Worm (Caenorhabditis elegans): ENCODE data around the gene rpl-26.

The rpl-26 gene

ce11 chrII:8606549-8606948 lies 4.0 kb downstream of the rpl-26 start, which contains the start of gene F28C6.8:
Gene F28C6.8 (plus strand): TSS chrII:8606849.
- TF ChIP-seq snpc-1.1 (tag; optimal IDR thresholded peaks at IDR 0.05; ENCODE audit: insufficient read depth): no peak
- no peak for TF ChIP-seq lin-54 (GFP tag; optimal IDR thresholded peaks at IDR 0.05)
- no peak for TF ChIP-seq let-526 (GFP tag; IDR thresholded peaks at IDR 0.05)
- peak; percentile 16 for TF ChIP-seq F49E8.2 (tag; optimal IDR thresholded peaks at IDR 0.05; ENCODE audit: insufficient read depth)

ce11 chrII:8607662-8608061 lies 5.1 kb downstream of the rpl-26 start, which contains the start of gene F28C6.10:
Gene F28C6.10 (plus strand): TSS chrII:8607962.
- TF ChIP-seq ccch-3 (GFP tag; optimal IDR thresholded peaks at IDR 0.05) (no peak), athp-1 (tag; optimal IDR thresholded peaks at IDR 0.05) (no peak), him-1 (tag; optimal IDR thresholded peaks at IDR 0.05) (peak; percentile 28)

ce11 chrII:8610085-8610484 lies 7.5 kb downstream of the rpl-26 start, which contains the start of gene F28C6.9:
Gene F28C6.9 (minus strand): TSS chrII:8610185.
- no peak for TF ChIP-seq unc-130 (GFP tag; optimal IDR thresholded peaks at IDR 0.05)
- no peak for TF ChIP-seq C06A6.2 (GFP tag; conservative IDR thresholded peaks at IDR 0.05)
- no peak for TF ChIP-seq hlh-26 (GFP tag; conservative IDR thresholded peaks at IDR 0.05)
- no peak for TF ChIP-seq F55B11.4 (tag; optimal IDR thresholded peaks at IDR 0.05; ENCODE audit: borderline replicate concordance, insufficient read depth)
- TF ChIP-seq ztf-3 (GFP tag; optimal IDR thresholded peaks at IDR 0.05): no peak
- no peak for TF ChIP-seq pbrm-1 (GFP tag; IDR thresholded peaks at IDR 0.05)
- TF ChIP-seq zfh-2 (GFP tag; conservative IDR thresholded peaks at IDR 0.05): no peak
- no peak for TF ChIP-seq hlh-12 (tag; optimal IDR thresholded peaks at IDR 0.05)
- TF ChIP-seq repo-1 (tag; optimal IDR thresholded peaks at IDR 0.05): no peak
- TF ChIP-seq die-1 (tag; optimal IDR thresholded peaks at IDR 0.05): no peak
- TF ChIP-seq cebp-1 (GFP tag; IDR thresholded peaks at IDR 0.05): no peak
- TF ChIP-seq cebp-1 (tag; optimal IDR thresholded peaks at IDR 0.05): no peak

- no peak for TF ChIP-seq snpc-1.3 (tag; optimal IDR thresholded peaks at IDR 0.05; ENCODE audit: insufficient read depth)
- no peak for TF ChIP-seq cebp-2 (GFP tag; IDR thresholded peaks at IDR 0.05)
- TF ChIP-seq zim-3 (tag; optimal IDR thresholded peaks at IDR 0.05): no peak
- TF ChIP-seq K11D2.4 (GFP tag; IDR thresholded peaks at IDR 0.05): no peak
- no peak for TF ChIP-seq pbrm-1 (GFP tag; IDR thresholded peaks at IDR 0.05)
- TF ChIP-seq sptf-2 (GFP tag; optimal IDR thresholded peaks at IDR 0.05): no peak
- no peak for TF ChIP-seq attf-6 (GFP tag; IDR thresholded peaks at IDR 0.05)
- TF ChIP-seq ceh-79 (tag; optimal IDR thresholded peaks at IDR 0.05): no peak
These were observed 8.0 kb downstream of the rpl-26 start for ce11 chrII:8610585-8610984.

ce11 chrII:8611330-8611729 lies 8.7 kb downstream of the rpl-26 start:
- TF ChIP-seq B0035.1 (tag; optimal IDR thresholded peaks at IDR 0.05) (no peak), egl-44 (GFP tag; IDR thresholded peaks at IDR 0.05) (no peak), hrde-1 (tag; optimal IDR thresholded peaks at IDR 0.05; ENCODE audit: borderline replicate concordance) (no peak), sea-2 (GFP tag; IDR thresholded peaks at IDR 0.05) (no peak), let-526 (GFP tag; IDR thresholded peaks at IDR 0.05) (no peak), him-1 (tag; optimal IDR thresholded peaks at IDR 0.05) (no peak), ZK185.1 (tag; optimal IDR thresholded peaks at IDR 0.05; ENCODE audit: poor library complexity, severe bottlenecking) (no peak)

Data from whole organism, young adult.